Worm (Caenorhabditis elegans) whole organism, midembryonic: Measurements from ENCODE around the gene T25D1.2.

Source experiments
- T22C8.4 ChIP-seq: fragments of 200-800 bp; sonication (Bioruptor generic); IDR thresholded peaks from 2 replicates; pipeline ENCODE4 v1.3.6; 2022; ENCODE audit warnings: missing genetic modification characterization, missing compliant biosample characterization
- flt-1 ChIP-seq: fragments of 200-800 bp; sonication (Bioruptor generic); IDR thresholded peaks from 2 replicates; pipeline ENCODE4 v1.3.6; 2022; ENCODE audit warnings: missing genetic modification characterization, missing compliant biosample characterization
- klf-2 ChIP-seq: fragments of 200-800 bp; sonication (Bioruptor generic); conservative IDR thresholded peaks from 2 replicates; pipeline ENCODE4 v1.3.6; 2022; ENCODE audit warnings: missing genetic modification reagents, missing genetic modification characterization, missing compliant biosample characterization
- ref-1 ChIP-seq: fragments of 200-800 bp; sonication (Bioruptor generic); conservative IDR thresholded peaks from 2 replicates; pipeline ENCODE4 v1.3.6; 2022; ENCODE audit warnings: missing genetic modification reagents, missing genetic modification characterization, missing compliant biosample characterization
- tab-1 ChIP-seq: fragments of 200-800 bp; sonication (Bioruptor generic); IDR thresholded peaks from 2 replicates; pipeline ENCODE4 v1.3.6; 2022; ENCODE audit warnings: missing genetic modification characterization, missing compliant biosample characterization
- ztf-29 ChIP-seq: fragments of 200-800 bp; sonication (Bioruptor generic); IDR thresholded peaks from 2 replicates; pipeline ENCODE4 v1.3.6; 2022; ENCODE audit warnings: missing genetic modification reagents, missing genetic modification characterization, missing compliant biosample characterization

DNA sequence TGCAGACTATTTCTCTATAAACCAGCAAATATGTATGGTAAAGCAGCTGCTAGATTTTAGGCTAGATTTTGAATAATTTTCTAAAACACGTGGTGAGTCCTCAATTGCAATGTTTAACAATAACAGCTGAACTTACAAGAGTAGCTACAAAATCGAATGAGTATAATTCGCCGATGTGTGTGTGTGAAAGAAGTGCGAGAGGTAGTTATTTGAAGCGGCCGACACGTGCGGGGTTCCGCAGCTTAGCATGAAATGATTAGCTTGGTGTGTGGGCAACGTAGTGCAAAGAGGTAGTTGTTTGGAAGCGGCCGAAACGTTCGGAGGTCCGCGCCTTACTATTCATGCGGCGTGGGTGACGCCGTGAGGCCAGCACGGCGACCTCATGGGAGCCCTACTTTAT, 46.5 kb upstream of the T25D1.2 start:
- no peak for TF ChIP-seq ref-1 (GFP tag; lab: Robert Waterston, UW)
- no peak for TF ChIP-seq ztf-29 (GFP tag; lab: Robert Waterston, UW)
- no peak for TF ChIP-seq flt-1 (GFP tag; lab: Robert Waterston, UW)
- TF ChIP-seq tab-1 (GFP tag; lab: Robert Waterston, UW), result no peak
- no peak for TF ChIP-seq klf-2 (GFP tag; lab: Robert Waterston, UW)
- no peak for TF ChIP-seq T22C8.4 (GFP tag; lab: Robert Waterston, UW)
